Fruit fly (Drosophila melanogaster) whole organism: Measurements from ENCODE around the gene Vm26Ab.

ENCODE experiments used
- CG8478 ChIP-seq: fragments of >200 bp; optimal IDR thresholded peaks from 2 replicates; lab custom pipeline; 2018; ENCODE audit warnings: inconsistent platforms
- EcR ChIP-seq, 2 experiments: fragments of >200 bp; optimal IDR thresholded peaks; 2 replicates each; lab custom pipeline; 2017; ENCODE audit warnings: missing biosample characterization in 2 of 2, missing genetic modification characterization in 2 of 2, missing genetic modification reagents in 2 of 2
- psq ChIP-seq: fragments of >200 bp; optimal IDR thresholded peaks from 2 replicates; lab custom pipeline; 2017
- usp ChIP-seq: fragments of >200 bp; optimal IDR thresholded peaks from 2 replicates; lab custom pipeline; 2017; ENCODE audit warnings: missing biosample characterization, missing genetic modification characterization, mixed read lengths

dm6 chr2L:5983236-5983635, 26.4 kb downstream of the Vm26Ab start:
- no peak for TF ChIP-seq usp (GFP tag; lab: Kevin White, UChicago)
- TF ChIP-seq EcR (GFP tag; optimal IDR thresholded peaks at IDR 0.05; lab: Kevin White, UChicago), result no peak
- no peak for TF ChIP-seq psq (lab: Kevin White, UChicago)
- no peak for TF ChIP-seq CG8478
